Fruit fly (Drosophila melanogaster) whole organism: ENCODE data around the gene CheA84a.

ENCODE experiments used
- CG8478 ChIP-seq: fragments of >200 bp; optimal IDR thresholded peaks from 2 replicates; lab custom pipeline; 2018; ENCODE audit warnings: inconsistent platforms
- Dll ChIP-seq: fragments of >200 bp; optimal IDR thresholded peaks from 2 replicates; lab custom pipeline; 2017
- EcR ChIP-seq, 2 experiments: fragments of >200 bp; optimal IDR thresholded peaks; 2 replicates each; lab custom pipeline; 2017; ENCODE audit warnings: missing biosample characterization in 2 of 2, missing genetic modification characterization in 2 of 2, missing genetic modification reagents in 2 of 2
- pan ChIP-seq: fragments of >200 bp; optimal IDR thresholded peaks from 2 replicates; lab custom pipeline; 2017
- psq ChIP-seq: fragments of >200 bp; optimal IDR thresholded peaks from 2 replicates; lab custom pipeline; 2017
- usp ChIP-seq: fragments of >200 bp; optimal IDR thresholded peaks from 2 replicates; lab custom pipeline; 2017; ENCODE audit warnings: missing biosample characterization, missing genetic modification characterization, mixed read lengths

- TF ChIP-seq pan (lab: Kevin White, UChicago): no peak
- no peak for TF ChIP-seq CG8478
- no peak for TF ChIP-seq EcR (GFP tag; optimal IDR thresholded peaks at IDR 0.05; lab: Kevin White, UChicago)
- TF ChIP-seq usp (GFP tag; lab: Kevin White, UChicago): no peak
- TF ChIP-seq psq (lab: Kevin White, UChicago): no peak
- no peak for TF ChIP-seq Dll (lab: Kevin White, UChicago)
These were observed 11.5 kb downstream of the CheA84a start for dm6 chr3R:8193120-8193519.
